Fruit fly (Drosophila melanogaster) whole organism, pupa: ENCODE data around the gene HDAC11.
A peak's percentile ranks its signal among the peaks of the same experiment; 100 is the strongest.

Source experiments
- CG10348 ChIP-seq: fragments of 200-800 bp; sonication (Bioruptor generic); IDR thresholded peaks from 2 replicates; pipeline ENCODE4 v1.3.6; 2022; ENCODE audit warnings: missing biosample characterization, missing genetic modification characterization
- CG12605 ChIP-seq: fragments of 200-800 bp; sonication (Bioruptor generic); IDR thresholded peaks from 2 replicates; pipeline ENCODE4 v1.3.6; 2022; ENCODE audit warnings: missing biosample characterization, missing genetic modification characterization
- CG13204 ChIP-seq: fragments of 200-800 bp; sonication (Bioruptor generic); optimal IDR thresholded peaks from 2 replicates; lab custom pipeline; 2018; ENCODE audit warnings: missing biosample characterization, mild to moderate bottlenecking, missing genetic modification characterization, moderate library complexity
- CG14655 ChIP-seq: fragments of 200-800 bp; sonication (Bioruptor generic); optimal IDR thresholded peaks from 3 replicates; lab custom pipeline; 2017; ENCODE audit warnings: mild to moderate bottlenecking, missing biosample characterization, missing genetic modification reagents, missing genetic modification characterization
- CG15710 ChIP-seq: fragments of 200-800 bp; sonication (Bioruptor generic); optimal IDR thresholded peaks from 2 replicates; lab custom pipeline; 2018; ENCODE audit warnings: missing biosample characterization, mild to moderate bottlenecking, missing genetic modification characterization, moderate library complexity
- CG17806 ChIP-seq: fragments of 200-800 bp; sonication (Bioruptor generic); optimal IDR thresholded peaks from 2 replicates; lab custom pipeline; 2018; ENCODE audit warnings: missing biosample characterization, mild to moderate bottlenecking, missing genetic modification characterization, moderate library complexity
- CG32121 ChIP-seq: fragments of 200-800 bp; sonication (Bioruptor generic); IDR thresholded peaks from 2 replicates; pipeline ENCODE4 v1.3.6; 2022; ENCODE audit warnings: missing biosample characterization, missing genetic modification characterization
- CG34367 ChIP-seq: fragments of 200-800 bp; sonication (Bioruptor generic); optimal IDR thresholded peaks from 2 replicates; lab custom pipeline; 2018; ENCODE audit warnings: missing biosample characterization, mild to moderate bottlenecking, missing genetic modification characterization
- CG4496 ChIP-seq: fragments of 200-800 bp; sonication (Bioruptor generic); IDR thresholded peaks from 3 replicates; pipeline ENCODE4 v1.3.6; 2022; ENCODE audit warnings: missing biosample characterization, missing genetic modification characterization
- CG8159 ChIP-seq: fragments of 200-800 bp; sonication (Bioruptor generic); optimal IDR thresholded peaks from 3 replicates; lab custom pipeline; 2018; ENCODE audit warnings: missing biosample characterization, mild to moderate bottlenecking, missing genetic modification characterization, moderate library complexity
- CG8301 ChIP-seq: fragments of 200-800 bp; sonication (Bioruptor generic); optimal IDR thresholded peaks from 2 replicates; lab custom pipeline; 2018; ENCODE audit warnings: missing biosample characterization, mild to moderate bottlenecking, missing genetic modification characterization
- CG9948 ChIP-seq: fragments of 200-800 bp; sonication (Bioruptor generic); optimal IDR thresholded peaks from 2 replicates; lab custom pipeline; 2018; ENCODE audit warnings: missing biosample characterization, mild to moderate bottlenecking, missing genetic modification characterization, moderate library complexity
- D1 ChIP-seq: fragments of 200-800 bp; sonication (Bioruptor generic); optimal IDR thresholded peaks from 2 replicates; lab custom pipeline; 2018; ENCODE audit warnings: missing biosample characterization, mild to moderate bottlenecking, missing genetic modification characterization, moderate library complexity
- EcR ChIP-seq: fragments of 200-800 bp; sonication (Bioruptor generic); optimal IDR thresholded peaks from 3 replicates; lab custom pipeline; 2019; ENCODE audit warnings: missing biosample characterization, missing genetic modification characterization, mild to moderate bottlenecking, moderate library complexity, missing genetic modification reagents
- Ets98B ChIP-seq: fragments of 200-800 bp; sonication (Bioruptor generic); IDR thresholded peaks from 2 replicates; pipeline ENCODE4 v1.3.6; 2022; ENCODE audit warnings: missing biosample characterization, missing genetic modification characterization
- Pif1A ChIP-seq: fragments of 200-800 bp; sonication (Bioruptor generic); optimal IDR thresholded peaks from 3 replicates; lab custom pipeline; 2016; ENCODE audit warnings: missing biosample characterization, missing genetic modification characterization
- Pif1B ChIP-seq: fragments of 200-800 bp; sonication (Bioruptor generic); optimal IDR thresholded peaks from 3 replicates; lab custom pipeline; 2016; ENCODE audit warnings: missing biosample characterization, missing genetic modification characterization
- Snoo ChIP-seq: fragments of 200-800 bp; sonication (Bioruptor generic); optimal IDR thresholded peaks from 3 replicates; lab custom pipeline; 2017; ENCODE audit warnings: missing biosample characterization, mild to moderate bottlenecking, missing genetic modification characterization, inconsistent platforms
- fd96Ca ChIP-seq: fragments of 200-800 bp; sonication (Bioruptor generic); IDR thresholded peaks from 3 replicates; pipeline ENCODE4 v1.3.6; 2022; ENCODE audit warnings: missing biosample characterization, missing genetic modification characterization
- gl ChIP-seq: fragments of 200-800 bp; sonication (Bioruptor generic); optimal IDR thresholded peaks from 2 replicates; lab custom pipeline; 2018; ENCODE audit warnings: missing biosample characterization, mild to moderate bottlenecking, missing genetic modification characterization
- rn ChIP-seq: fragments of 200-800 bp; sonication (Bioruptor generic); IDR thresholded peaks from 2 replicates; pipeline ENCODE4 v1.3.6; 2022; ENCODE audit warnings: missing biosample characterization, missing genetic modification characterization

HDAC11 gene

DNA sequence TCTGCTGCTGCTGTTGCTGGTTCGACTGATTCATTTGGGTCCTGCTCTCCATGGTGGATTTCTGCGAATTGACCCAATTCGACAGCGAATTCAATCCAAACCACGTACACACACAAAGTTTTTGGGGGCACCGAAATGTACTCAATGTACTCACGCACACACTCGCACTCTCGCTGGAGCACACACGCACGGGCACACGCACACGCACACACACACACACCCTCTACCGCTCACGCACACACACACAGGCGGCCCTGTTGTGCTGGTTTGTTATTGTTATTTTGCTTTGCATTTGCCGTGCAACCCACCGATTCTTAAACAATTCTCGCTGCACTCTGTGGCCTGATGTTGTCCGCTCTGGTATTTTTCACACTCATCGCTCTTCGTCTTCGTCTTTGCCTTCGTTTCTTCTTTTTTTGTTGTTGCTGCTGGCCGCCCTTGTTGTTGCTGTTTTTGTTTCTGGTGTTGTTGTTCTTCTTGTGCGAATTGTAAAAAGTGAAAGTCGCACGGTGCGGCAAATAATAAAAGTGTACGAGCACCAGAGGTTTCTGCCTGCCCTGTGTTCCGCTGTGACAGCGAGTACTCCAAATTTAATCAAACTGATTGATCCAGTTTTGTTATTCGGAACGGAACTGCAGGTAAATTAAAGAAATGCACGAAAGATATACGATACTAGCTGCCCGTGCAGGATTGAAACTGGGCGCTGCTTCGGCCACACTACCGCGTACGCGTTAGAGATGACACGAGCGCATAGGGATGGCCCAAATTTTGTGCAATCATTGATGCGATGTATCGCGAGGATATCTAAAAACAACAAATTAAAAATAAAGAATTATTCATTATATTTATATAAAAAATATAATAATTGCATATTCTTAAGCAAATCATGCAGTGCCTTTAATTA, 20.1 kb upstream of the HDAC11 start, which contains the start of gene CG3744:
Gene CG3744, minus strand, starts transcription at position 716 of the 904 bp plus-strand sequence.
- peak; percentile 95 for TF ChIP-seq CG4496
- no peak for TF ChIP-seq CG14655
- peak; percentile 66 for TF ChIP-seq Pif1B (GFP tag; lab: Kevin White, UChicago)
- no peak for TF ChIP-seq D1 (tag; lab: Kevin White, UChicago)
- peak; percentile 64 for TF ChIP-seq CG34367 (tag; lab: Kevin White, UChicago)
- peak; percentile 8 for TF ChIP-seq gl (tag; lab: Kevin White, UChicago)
- peak; percentile 81 for TF ChIP-seq CG15710 (tag; lab: Kevin White, UChicago)
- no peak for TF ChIP-seq EcR (GFP tag; lab: Kevin White, UChicago)
- TF ChIP-seq rn: peak; percentile 76
- TF ChIP-seq CG13204: peak; percentile 70
- TF ChIP-seq CG8301 (tag; lab: Kevin White, UChicago): peak; percentile 74
- peak; percentile 67 for TF ChIP-seq CG10348 (GFP tag; lab: Robert Waterston, UW)
- peak; percentile 80 for TF ChIP-seq CG8159 (tag; lab: Kevin White, UChicago)
- TF ChIP-seq Ets98B (GFP tag; lab: Robert Waterston, UW): peak; percentile 94
- peak; percentile 93 for TF ChIP-seq fd96Ca (GFP tag; lab: Robert Waterston, UW)
- peak; percentile 81 for TF ChIP-seq CG17806
- TF ChIP-seq CG12605 (GFP tag; lab: Robert Waterston, UW): peak; percentile 54; the same call in 1 of the 2 replicates
- TF ChIP-seq Snoo (tag; lab: Kevin White, UChicago): peak; percentile 83
- peak; percentile 75 for TF ChIP-seq CG9948 (tag; lab: Kevin White, UChicago)
- TF ChIP-seq CG32121 (GFP tag; lab: Robert Waterston, UW): peak; percentile 90
- TF ChIP-seq Pif1A (GFP tag; lab: Kevin White, UChicago): no peak
- TF ChIP-seq, all 21 proteins: peak for 17

DNA sequence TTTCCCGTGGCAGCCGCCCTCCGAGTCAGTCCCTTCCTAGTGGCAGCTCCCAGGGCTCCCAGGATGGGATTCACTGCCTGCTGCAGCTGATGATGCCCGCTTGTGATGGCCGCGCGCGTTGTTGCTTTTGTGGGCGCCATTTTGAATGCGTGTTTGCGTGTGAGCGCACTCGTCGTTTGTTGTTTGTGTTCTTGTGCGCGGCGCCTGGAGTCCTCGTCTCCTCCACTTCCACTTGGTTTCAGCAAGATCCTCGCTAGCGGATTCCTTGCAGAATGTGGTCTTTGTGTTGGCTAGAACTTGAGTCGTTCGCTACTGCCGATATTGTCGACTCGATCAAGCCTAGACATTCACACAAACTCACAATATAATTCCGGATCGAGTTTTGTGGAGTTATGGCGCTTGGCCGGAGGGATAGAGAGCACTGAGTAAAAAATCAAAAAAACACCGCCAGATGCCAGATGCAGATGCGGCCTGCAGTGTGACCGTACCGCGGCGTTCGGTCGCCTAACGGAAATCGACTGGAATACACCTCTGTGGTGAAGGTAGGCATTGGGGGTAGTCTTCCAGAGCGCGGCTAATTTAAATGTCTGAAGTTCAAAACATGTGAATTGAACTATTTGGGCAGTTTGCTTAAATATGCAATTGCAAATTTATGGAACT, 14.5 kb upstream of the HDAC11 start, which contains the start of gene CycB3:
Gene CycB3, minus strand, starts transcription at position 428 of the 660 bp plus-strand sequence.
- TF ChIP-seq CG8159 (tag; lab: Kevin White, UChicago) (no peak), gl (tag; lab: Kevin White, UChicago) (peak; percentile 10), CG13204 (peak; percentile 14), Snoo (tag; lab: Kevin White, UChicago) (peak; percentile 33), EcR (GFP tag; lab: Kevin White, UChicago) (peak; percentile 2)
- TF ChIP-seq, all 21 proteins: peak for 4

- TF ChIP-seq CG12605 (GFP tag; lab: Robert Waterston, UW): no peak
- TF ChIP-seq CG8301 (tag; lab: Kevin White, UChicago): no peak
- no peak for TF ChIP-seq Ets98B (GFP tag; lab: Robert Waterston, UW)
- TF ChIP-seq gl (tag; lab: Kevin White, UChicago): no peak
- no peak for TF ChIP-seq rn
- TF ChIP-seq CG8159 (tag; lab: Kevin White, UChicago): no peak
- TF ChIP-seq EcR (GFP tag; lab: Kevin White, UChicago): no peak
- no peak for TF ChIP-seq CG10348 (GFP tag; lab: Robert Waterston, UW)
- no peak for TF ChIP-seq D1 (tag; lab: Kevin White, UChicago)
- TF ChIP-seq CG13204: no peak
- no peak for TF ChIP-seq fd96Ca (GFP tag; lab: Robert Waterston, UW)
- TF ChIP-seq CG34367 (tag; lab: Kevin White, UChicago): no peak
- no peak for TF ChIP-seq CG17806
- no peak for TF ChIP-seq Snoo (tag; lab: Kevin White, UChicago)
- TF ChIP-seq CG14655: no peak
- no peak for TF ChIP-seq CG9948 (tag; lab: Kevin White, UChicago)
- no peak for TF ChIP-seq Pif1A (GFP tag; lab: Kevin White, UChicago)
- TF ChIP-seq CG15710 (tag; lab: Kevin White, UChicago): no peak
- no peak for TF ChIP-seq CG32121 (GFP tag; lab: Robert Waterston, UW)
- TF ChIP-seq, all 21 proteins: peak for 0
These were observed 11.9 kb upstream of the HDAC11 start for dm6 chr3R:24867956-24868355.

DNA sequence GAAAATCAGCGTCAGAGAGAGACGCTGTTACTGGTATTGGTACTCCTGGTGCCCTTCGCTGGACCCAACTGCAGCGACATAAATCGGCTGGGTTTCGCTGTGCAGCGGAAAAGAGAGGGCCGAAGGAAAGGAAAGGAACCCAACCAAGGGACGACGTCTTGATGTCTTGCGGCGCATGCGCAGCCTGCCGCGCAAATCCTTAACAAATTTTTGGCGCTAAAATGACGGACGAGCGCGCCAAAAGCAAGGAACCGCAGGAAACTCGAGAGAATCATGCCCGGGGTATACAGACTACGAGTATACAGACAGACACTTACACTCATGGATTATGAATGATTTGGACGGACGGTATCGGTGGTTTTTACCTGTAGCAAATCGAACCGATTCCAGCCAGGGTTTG, 10.9 kb upstream of the HDAC11 start:
- no peak for TF ChIP-seq fd96Ca (GFP tag; lab: Robert Waterston, UW)
- no peak for TF ChIP-seq gl (tag; lab: Kevin White, UChicago)
- TF ChIP-seq D1 (tag; lab: Kevin White, UChicago): no peak
- TF ChIP-seq CG12605 (GFP tag; lab: Robert Waterston, UW): no peak

- TF ChIP-seq CG4496: 0 out of 3 replicates have a peak, but pooled peaks have one; percentile 33
- TF ChIP-seq CG8159 (tag; lab: Kevin White, UChicago): peak; percentile 21
- peak; percentile 29 for TF ChIP-seq CG9948 (tag; lab: Kevin White, UChicago)
- TF ChIP-seq EcR (GFP tag; lab: Kevin White, UChicago): no peak
- TF ChIP-seq CG15710 (tag; lab: Kevin White, UChicago): peak; percentile 4
- peak; percentile 13 for TF ChIP-seq CG17806
These were observed 8.8 kb upstream of the HDAC11 start, which contains the start of the genes Srg1 and Elal for dm6 chr3R:24864719-24865400. Srg1 (minus strand) TSS chr3R:24864732. Elal (plus strand) TSS chr3R:24865350.
